Fruit fly (Drosophila melanogaster): ENCODE data around the gene ort.

dm6 chr3R:19627792-19628522 lies 31.6 kb upstream of the ort start:
- TF ChIP-seq CG9932 (GFP tag; IDR thresholded peaks at IDR 0.05), result no peak
- TF ChIP-seq Stat92E (GFP tag; optimal IDR thresholded peaks at IDR 0.05), result peak in 1 of 3 experiments; percentile 43
- no peak for TF ChIP-seq CG8478 (optimal IDR thresholded peaks at IDR 0.05)
- peak; percentile 70 for TF ChIP-seq lab (GFP tag; optimal IDR thresholded peaks at IDR 0.05)
- TF ChIP-seq br (optimal IDR thresholded peaks at IDR 0.05), result no peak
- no peak for TF ChIP-seq hbn (GFP tag; IDR thresholded peaks at IDR 0.05; ENCODE audit: partially characterized antibody)
- no peak for TF ChIP-seq PHDP (tag; optimal IDR thresholded peaks at IDR 0.05)
- peak; percentile 54 for TF ChIP-seq CG4820 (GFP tag; optimal IDR thresholded peaks at IDR 0.05)
- no peak for TF ChIP-seq Ets97D (GFP tag; optimal IDR thresholded peaks at IDR 0.05)
- TF ChIP-seq corto (GFP tag; optimal IDR thresholded peaks at IDR 0.05), result no peak
- TF ChIP-seq HLH54F (GFP tag; optimal IDR thresholded peaks at IDR 0.05), result no peak
- no peak for TF ChIP-seq gce (GFP tag; IDR thresholded peaks at IDR 0.05)
- peak in 1 of 2 experiments; percentile 20 for TF ChIP-seq dpn (GFP tag; optimal IDR thresholded peaks at IDR 0.05)
